Worm (Caenorhabditis elegans) whole organism, midembryonic: ENCODE results near the gene fbxa-16.
A peak's percentile ranks its signal among the peaks of the same experiment; 100 is the strongest.

Source experiments
- flt-1 ChIP-seq: fragments of 200-800 bp; sonication (Bioruptor generic); IDR thresholded peaks from 2 replicates; pipeline ENCODE4 v1.3.6; 2022; ENCODE audit warnings: missing genetic modification characterization, missing compliant biosample characterization

Gene fbxa-16

ce11 chrX:169569-169968 lies 50.1 kb downstream of the fbxa-16 start:
- TF ChIP-seq flt-1 (GFP tag; lab: Robert Waterston, UW): peak; percentile 72
